Worm (Caenorhabditis elegans) whole organism, dauer: Measurements from ENCODE around the gene F59F4.3.

ENCODE experiments used
- unc-62 ChIP-seq: sonication (generic microtip); optimal IDR thresholded peaks from 2 replicates; lab custom pipeline; 2017; ENCODE audit warnings: missing biosample characterization, missing genetic modification reagents, missing genetic modification characterization

Gene F59F4.3

ce11 chrX:15847543-15848087 lies at the start of gene F59F4.3:
Gene F59F4.3, minus strand, starts transcription at chrX:15847593.
- TF ChIP-seq unc-62 = no peak

ce11 chrX:15892525-15892924 lies 45.1 kb upstream of the F59F4.3 start:
- TF ChIP-seq unc-62 = no peak

DNA sequence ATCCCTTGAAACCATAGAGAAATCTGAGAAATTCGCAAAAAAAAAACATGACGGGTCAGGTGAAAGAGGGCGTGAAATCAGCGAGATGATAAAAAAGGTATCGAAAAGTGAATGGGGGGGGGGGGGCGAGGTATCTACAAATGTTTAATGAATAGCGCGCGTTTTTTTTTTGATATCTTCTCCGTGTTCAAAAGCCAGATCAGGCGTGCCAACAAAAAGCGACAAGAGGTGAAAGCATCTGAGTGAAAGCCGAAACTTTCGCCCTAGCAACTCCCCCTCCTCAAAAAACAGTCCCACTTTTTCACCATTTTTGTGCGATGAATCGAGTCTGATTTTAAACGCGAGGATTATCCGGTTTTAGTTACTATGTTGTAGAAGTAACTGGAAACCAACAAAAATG lies 40.6 kb upstream of the F59F4.3 start:
- TF ChIP-seq unc-62 = no peak

- TF ChIP-seq unc-62 = no peak
Measured at ce11 chrX:15887495-15887894, 40.1 kb upstream of the F59F4.3 start, which contains the start of gene F53H4.3. Gene F53H4.3, minus strand, starts transcription at chrX:15887595.

ce11 chrX:15884478-15884877 lies 37.1 kb upstream of the F59F4.3 start:
- no peak for TF ChIP-seq unc-62

DNA sequence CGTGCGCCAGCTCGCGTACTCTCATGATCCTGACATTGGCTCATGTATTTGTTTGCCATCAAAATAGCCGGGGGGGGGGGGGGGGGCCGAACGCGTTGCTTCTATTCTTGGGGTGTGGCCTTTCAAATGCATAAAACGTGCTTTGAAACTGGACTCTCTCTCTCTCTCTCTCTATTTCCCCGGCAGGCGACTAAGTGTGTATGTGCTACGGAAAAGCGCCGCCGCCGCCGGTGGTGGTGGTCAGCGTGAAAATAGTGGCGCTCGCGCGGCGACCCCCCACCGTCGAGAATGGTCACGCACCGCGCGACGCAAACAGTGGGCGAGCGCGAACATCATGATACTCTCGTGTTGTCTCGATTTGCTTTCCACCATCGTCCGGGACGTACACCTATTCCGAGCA lies 33.6 kb upstream of the F59F4.3 start:
- TF ChIP-seq unc-62 = no peak

DNA sequence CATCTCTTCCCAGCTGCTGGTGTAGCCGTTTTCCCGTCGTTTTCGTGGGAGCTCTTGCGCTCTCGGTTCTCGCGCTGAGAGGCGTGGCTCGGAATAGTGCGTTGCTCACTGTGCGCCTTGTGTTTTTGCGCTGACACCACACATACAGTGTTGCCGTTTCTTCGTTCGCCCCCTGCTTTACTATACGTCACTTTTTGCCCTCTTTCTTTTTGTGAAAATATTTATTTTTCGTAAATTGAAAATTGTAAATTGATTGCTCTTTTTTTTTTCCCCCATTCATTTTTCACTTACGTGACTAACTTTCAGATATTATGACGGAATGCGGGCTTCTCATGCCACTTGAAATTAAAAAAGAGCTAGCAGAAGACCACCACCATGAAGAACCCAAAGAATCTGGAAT lies 31.4 kb upstream of the F59F4.3 start, which contains the start of gene gmeb-2:
Gene gmeb-2 (plus strand): TSS at position 301 of the 400 bp plus-strand sequence.
- no peak for TF ChIP-seq unc-62

- TF ChIP-seq unc-62 = no peak
Measured at ce11 chrX:15876936-15877335, 29.5 kb upstream of the F59F4.3 start.

DNA sequence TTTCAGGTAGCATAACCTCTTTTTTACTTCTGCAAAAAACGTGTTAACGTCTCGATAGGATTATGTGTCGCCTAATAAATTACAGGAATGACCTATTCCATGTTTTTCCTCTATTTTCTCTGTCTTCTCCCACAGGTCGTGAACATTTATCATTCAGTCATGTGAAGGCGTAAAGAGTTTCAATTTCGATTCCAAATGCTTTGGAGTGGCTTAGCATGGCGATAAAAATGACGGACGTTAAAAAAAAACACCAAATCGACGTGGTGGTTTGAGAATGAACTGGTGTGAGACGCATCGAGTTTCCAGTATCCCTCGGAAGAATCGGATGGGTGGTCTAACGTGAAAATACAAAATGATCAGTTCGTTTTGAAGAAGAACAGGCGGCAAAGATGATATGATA lies 22.2 kb upstream of the F59F4.3 start:
- TF ChIP-seq unc-62 = no peak

- no peak for TF ChIP-seq unc-62
Measured at ce11 chrX:15865868-15866555, 18.6 kb upstream of the F59F4.3 start, which contains the start of the genes csb-1 and F53H4.4. Gene csb-1, minus strand, starts transcription at chrX:15865918. Gene F53H4.4, plus strand, starts transcription at chrX:15866387.

DNA sequence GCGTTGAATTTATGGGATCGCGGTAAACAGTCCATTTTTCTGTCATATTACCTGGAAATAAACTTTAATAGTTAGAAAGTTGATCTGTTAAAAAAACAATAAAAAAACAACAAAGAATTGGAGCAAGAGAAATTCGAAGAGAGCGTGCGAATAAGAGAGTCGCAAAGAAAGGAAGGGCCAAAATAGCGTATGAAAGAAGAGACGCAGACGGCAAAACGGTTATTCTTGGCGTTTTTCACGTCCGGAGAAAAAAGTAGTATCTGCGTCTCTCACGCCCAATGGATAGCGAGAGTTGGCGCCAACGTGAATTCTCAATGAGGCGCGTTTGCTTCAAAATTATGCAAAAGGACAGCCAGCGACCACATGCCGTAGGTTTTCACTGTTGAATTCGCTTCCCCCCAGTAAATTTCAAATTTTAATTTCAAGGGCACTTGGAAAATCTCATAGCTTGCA lies 13.2 kb upstream of the F59F4.3 start, which contains the start of gene F53H4.6:
Gene F53H4.6 (minus strand): TSS at position 51 of the 453 bp plus-strand sequence.
- no peak for TF ChIP-seq unc-62

DNA sequence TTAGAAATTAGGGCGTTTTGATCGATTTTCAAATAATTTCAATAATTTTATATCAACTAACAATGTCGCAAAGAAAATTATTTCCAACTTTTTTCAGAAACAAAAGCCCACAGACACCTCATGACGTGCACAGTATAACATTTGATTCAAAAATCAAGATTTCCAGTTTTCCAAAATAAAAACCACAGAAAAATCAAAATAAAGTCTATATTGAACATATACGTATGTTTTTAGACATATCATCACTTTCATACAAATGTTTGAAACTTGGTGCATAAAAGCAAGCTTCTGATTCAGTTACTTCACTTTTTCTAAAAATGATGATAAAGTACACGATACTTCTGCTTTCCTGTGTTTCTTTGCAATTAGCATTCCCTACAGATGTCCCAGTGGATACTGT lies 9.5 kb upstream of the F59F4.3 start, which contains the start of gene F53H4.2:
Gene F53H4.2 (plus strand): TSS at position 301 of the 400 bp plus-strand sequence.
- TF ChIP-seq unc-62 = no peak

DNA sequence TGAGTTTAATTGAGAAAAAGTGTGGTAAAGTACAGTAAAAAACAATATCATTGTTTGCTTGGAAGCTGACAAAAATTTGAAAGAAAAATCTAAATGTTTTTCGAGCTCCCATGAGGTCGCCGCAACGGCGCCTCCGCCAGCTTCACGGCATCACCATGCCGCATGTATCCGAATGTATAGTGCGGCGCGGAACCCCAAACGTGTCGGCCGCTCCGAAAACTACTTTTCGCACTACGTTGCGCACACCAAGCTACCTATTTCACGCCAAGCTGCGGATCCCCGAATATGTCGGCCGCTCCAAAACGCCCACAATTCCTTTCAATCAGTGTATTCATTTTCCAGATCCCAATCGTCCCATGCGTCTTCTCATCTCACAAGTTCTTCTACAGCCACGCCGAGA lies 3.6 kb upstream of the F59F4.3 start:
- no peak for TF ChIP-seq unc-62

- no peak for TF ChIP-seq unc-62
Measured at ce11 chrX:15849397-15849935, 2.1 kb upstream of the F59F4.3 start, which contains the start of gene acl-1. Gene acl-1, plus strand, starts transcription at chrX:15849885.

ce11 chrX:15848867-15849266 lies 1.5 kb upstream of the F59F4.3 start:
- TF ChIP-seq unc-62 = no peak

DNA sequence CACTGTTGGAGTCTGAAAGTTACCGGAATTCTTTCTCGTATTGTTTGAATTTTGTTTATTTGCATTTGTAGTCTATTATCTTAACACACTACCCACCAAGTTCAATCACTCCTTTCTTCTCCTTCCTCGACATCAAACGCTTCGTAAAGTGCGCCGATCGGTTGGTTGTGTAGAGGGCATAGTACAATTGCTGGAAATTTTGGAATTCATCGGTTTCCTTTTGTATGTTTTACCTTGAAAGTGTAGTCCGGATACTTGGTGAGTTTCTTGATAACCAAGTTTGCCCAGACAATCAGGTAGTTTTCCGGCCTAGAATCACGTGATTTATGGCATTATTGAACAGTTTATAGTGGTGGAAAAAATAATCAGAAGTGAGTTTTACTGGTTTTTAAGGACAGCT lies 841 bp downstream of the F59F4.3 start:
- TF ChIP-seq unc-62 = no peak

DNA sequence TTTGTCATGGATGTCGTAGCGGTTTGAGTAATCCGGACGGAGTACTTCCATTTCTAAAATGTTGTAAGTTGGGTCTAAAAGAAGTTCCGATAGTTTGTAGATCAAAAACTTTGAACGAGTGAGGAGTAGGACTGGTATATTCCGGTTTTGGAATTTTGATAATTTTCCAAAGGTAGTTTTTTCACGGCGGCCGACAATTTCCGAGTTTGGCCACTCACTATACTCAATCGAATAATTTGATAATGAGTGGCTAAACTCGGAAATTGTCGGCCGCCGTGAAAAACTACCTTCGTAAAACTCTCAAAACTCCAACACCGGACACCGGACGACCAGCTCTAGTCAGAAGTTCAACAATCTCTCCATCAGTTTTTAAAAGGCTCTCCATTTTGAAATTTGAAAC lies 3.1 kb downstream of the F59F4.3 start:
- TF ChIP-seq unc-62 = no peak

DNA sequence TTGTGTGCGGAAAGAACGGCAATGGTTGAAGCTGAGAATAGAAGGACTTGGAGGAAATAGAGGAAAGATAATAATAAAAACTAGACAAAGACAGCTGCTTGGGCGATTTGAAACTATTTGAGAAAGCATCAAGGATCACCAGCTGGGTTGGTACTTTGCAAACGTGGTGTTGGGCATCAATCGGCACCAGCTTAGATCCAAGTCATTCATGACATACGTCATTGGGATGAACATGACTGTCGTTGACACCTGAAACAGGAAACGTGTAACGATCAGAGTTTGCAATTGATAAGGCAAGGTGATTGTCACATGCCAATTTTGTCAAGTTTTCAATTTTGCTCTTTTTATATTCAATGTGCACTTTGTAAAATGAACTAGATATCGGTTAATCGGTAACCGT lies 4.9 kb downstream of the F59F4.3 start:
- TF ChIP-seq unc-62 = no peak
